Fruit fly (Drosophila melanogaster) whole organism, embryonic: ENCODE measurements around the gene Patj.

Source experiments
- C15 ChIP-seq: fragments of 200-800 bp; sonication (Bioruptor generic); IDR thresholded peaks from 3 replicates; pipeline ENCODE4 v1.3.6; 2022; ENCODE audit warnings: missing biosample characterization, missing genetic modification characterization
- CG11695 ChIP-seq: fragments of 200-800 bp; sonication (Bioruptor generic); IDR thresholded peaks from 3 replicates; pipeline ENCODE4 v1.3.6; 2022; ENCODE audit warnings: missing biosample characterization, missing genetic modification characterization
- CG12236 ChIP-seq: fragments of 200-800 bp; sonication (Bioruptor generic); optimal IDR thresholded peaks from 2 replicates; lab custom pipeline; 2016; ENCODE audit warnings: missing biosample characterization, missing genetic modification characterization
- CG1602 ChIP-seq: fragments of 200-800 bp; sonication (Bioruptor generic); optimal IDR thresholded peaks from 3 replicates; lab custom pipeline; 2016; ENCODE audit warnings: missing biosample characterization, missing genetic modification characterization
- CG1603 ChIP-seq: fragments of 200-800 bp; sonication (Bioruptor generic); optimal IDR thresholded peaks from 2 replicates; lab custom pipeline; 2019; ENCODE audit warnings: missing biosample characterization, mild to moderate bottlenecking, missing genetic modification characterization, moderate library complexity
- CG17829 ChIP-seq: fragments of 200-800 bp; optimal IDR thresholded peaks from 2 replicates; lab custom pipeline; 2019; ENCODE audit warnings: missing biosample characterization, mild to moderate bottlenecking, missing genetic modification characterization, moderate library complexity
- CG18476 ChIP-seq: fragments of 200-800 bp; sonication (Bioruptor generic); optimal IDR thresholded peaks from 2 replicates; lab custom pipeline; 2016; ENCODE audit warnings: missing biosample characterization, mild to moderate bottlenecking, missing genetic modification characterization
- CG2889 ChIP-seq: fragments of 200-800 bp; sonication (Bioruptor generic); IDR thresholded peaks from 3 replicates; pipeline ENCODE4 v1.3.6; 2022; ENCODE audit warnings: missing biosample characterization, missing genetic modification characterization
- CG33213 ChIP-seq: fragments of 200-800 bp; sonication (Bioruptor generic); optimal IDR thresholded peaks from 3 replicates; lab custom pipeline; 2016; ENCODE audit warnings: missing biosample characterization, missing genetic modification characterization
- CG4707 ChIP-seq: fragments of 200-800 bp; sonication (Bioruptor generic); optimal IDR thresholded peaks from 2 replicates; lab custom pipeline; 2018; ENCODE audit warnings: missing biosample characterization, mild to moderate bottlenecking, missing genetic modification characterization, moderate library complexity
- CG6175 ChIP-seq: fragments of 200-800 bp; sonication (Bioruptor generic); IDR thresholded peaks from 3 replicates; pipeline ENCODE4 v1.3.6; 2022; ENCODE audit warnings: missing biosample characterization, missing genetic modification characterization
- CG6813 ChIP-seq: fragments of 200-800 bp; sonication (Bioruptor generic); optimal IDR thresholded peaks from 2 replicates; lab custom pipeline; 2017; ENCODE audit warnings: missing biosample characterization, missing genetic modification characterization, mild to moderate bottlenecking, moderate library complexity, missing genetic modification reagents
- CG8290 ChIP-seq, 3 experiments: fragments of 200-800 bp; sonication (Bioruptor generic); optimal IDR thresholded peaks; 2 replicates each; lab custom pipeline; 2016 to 2019; ENCODE audit warnings: missing biosample characterization in 3 of 3, missing genetic modification characterization in 3 of 3, mild to moderate bottlenecking in 2 of 3, moderate library complexity in 1 of 3
- CG8359 ChIP-seq: fragments of 200-800 bp; sonication (Bioruptor generic); optimal IDR thresholded peaks from 2 replicates; lab custom pipeline; 2017; ENCODE audit warnings: missing biosample characterization, mild to moderate bottlenecking, missing genetic modification characterization, borderline replicate concordance
- CTCF ChIP-seq: fragments of 200-800 bp; sonication (Bioruptor generic); optimal IDR thresholded peaks from 2 replicates; lab custom pipeline; 2017; ENCODE audit warnings: missing biosample characterization, mild to moderate bottlenecking, missing genetic modification characterization, moderate library complexity
- CkIIα-i1 ChIP-seq: fragments of 200-800 bp; sonication (Bioruptor generic); IDR thresholded peaks from 2 replicates; pipeline ENCODE4 v1.3.6; 2022; ENCODE audit warnings: missing biosample characterization, missing genetic modification characterization
- ERR ChIP-seq: fragments of 200-800 bp; sonication (Bioruptor generic); optimal IDR thresholded peaks from 2 replicates; lab custom pipeline; 2016; ENCODE audit warnings: missing biosample characterization, missing genetic modification characterization
- Ets97D ChIP-seq: fragments of 200-800 bp; sonication (Bioruptor generic); optimal IDR thresholded peaks from 3 replicates; lab custom pipeline; 2016; ENCODE audit warnings: missing biosample characterization, missing genetic modification characterization
- Fer1 ChIP-seq: fragments of 200-800 bp; sonication (Bioruptor generic); optimal IDR thresholded peaks from 2 replicates; lab custom pipeline; 2017; ENCODE audit warnings: missing biosample characterization, mild to moderate bottlenecking, missing genetic modification characterization
- GATAe ChIP-seq: fragments of 200-800 bp; sonication (Bioruptor generic); conservative IDR thresholded peaks from 2 replicates; pipeline ENCODE4 v1.3.6; 2022; ENCODE audit warnings: missing biosample characterization, missing genetic modification characterization
- Hsf ChIP-seq: fragments of 200-800 bp; sonication (Bioruptor generic); optimal IDR thresholded peaks from 3 replicates; lab custom pipeline; 2016; ENCODE audit warnings: missing biosample characterization, missing genetic modification characterization
- MESR4 ChIP-seq: fragments of 200-800 bp; sonication (Bioruptor generic); optimal IDR thresholded peaks from 2 replicates; lab custom pipeline; 2018; ENCODE audit warnings: missing biosample characterization, mild to moderate bottlenecking, missing genetic modification characterization, moderate library complexity
- MTF-1 ChIP-seq: fragments of 200-800 bp; sonication (Bioruptor generic); optimal IDR thresholded peaks from 2 replicates; lab custom pipeline; 2018; ENCODE audit warnings: missing biosample characterization, mild to moderate bottlenecking, missing genetic modification characterization, borderline replicate concordance
- Nf-YB ChIP-seq: fragments of 200-800 bp; sonication (Bioruptor generic); optimal IDR thresholded peaks from 3 replicates; lab custom pipeline; 2019; ENCODE audit warnings: missing biosample characterization, mild to moderate bottlenecking, missing genetic modification characterization, moderate library complexity
- Opbp ChIP-seq: fragments of 200-800 bp; sonication (Bioruptor generic); IDR thresholded peaks from 3 replicates; pipeline ENCODE4 v1.3.6; 2022; ENCODE audit warnings: missing biosample characterization, missing genetic modification characterization; ENCODE audit not compliant: partially characterized antibody
- Six4 ChIP-seq: fragments of 200-800 bp; sonication (Bioruptor generic); optimal IDR thresholded peaks from 2 replicates; lab custom pipeline; 2016; ENCODE audit warnings: missing biosample characterization, missing genetic modification characterization
- Xbp1 ChIP-seq: fragments of 200-800 bp; sonication (Bioruptor generic); optimal IDR thresholded peaks from 3 replicates; lab custom pipeline; 2016; ENCODE audit warnings: missing biosample characterization, mild to moderate bottlenecking, missing genetic modification characterization
- YL-1 ChIP-seq: fragments of 200-800 bp; sonication (Bioruptor generic); optimal IDR thresholded peaks from 3 replicates; lab custom pipeline; 2017; ENCODE audit warnings: missing biosample characterization, mild to moderate bottlenecking, missing genetic modification characterization
- al ChIP-seq: fragments of 200-800 bp; sonication (Bioruptor generic); IDR thresholded peaks from 2 replicates; pipeline ENCODE4 v1.3.6; 2022; ENCODE audit warnings: missing biosample characterization, missing genetic modification characterization
- amos ChIP-seq: fragments of 200-800 bp; sonication (Bioruptor generic); IDR thresholded peaks from 2 replicates; pipeline ENCODE4 v1.3.6; 2022; ENCODE audit warnings: missing biosample characterization, missing genetic modification characterization; ENCODE audit not compliant: partially characterized antibody
- cg ChIP-seq: fragments of 200-800 bp; sonication (Bioruptor generic); optimal IDR thresholded peaks from 3 replicates; lab custom pipeline; 2019; ENCODE audit warnings: missing biosample characterization, mild to moderate bottlenecking, missing genetic modification characterization, moderate library complexity
- da ChIP-seq: fragments of 200-800 bp; sonication (Bioruptor generic); optimal IDR thresholded peaks from 2 replicates; lab custom pipeline; 2016; ENCODE audit warnings: missing biosample characterization, missing genetic modification characterization
- dmrt11E ChIP-seq: fragments of 200-800 bp; sonication (Bioruptor generic); optimal IDR thresholded peaks from 3 replicates; lab custom pipeline; 2018; ENCODE audit warnings: missing biosample characterization, mild to moderate bottlenecking, missing genetic modification characterization, moderate library complexity
- fru ChIP-seq: fragments of >200 bp; optimal IDR thresholded peaks from 2 replicates; lab custom pipeline; 2017
- her ChIP-seq: fragments of 200-800 bp; sonication (Bioruptor generic); optimal IDR thresholded peaks from 2 replicates; lab custom pipeline; 2016; ENCODE audit warnings: missing biosample characterization, missing genetic modification characterization
- kni ChIP-seq: fragments of 200-800 bp; sonication (Bioruptor generic); optimal IDR thresholded peaks from 3 replicates; lab custom pipeline; 2017; ENCODE audit warnings: mild to moderate bottlenecking, missing biosample characterization, missing genetic modification reagents, missing genetic modification characterization
- maf-S ChIP-seq: fragments of 200-800 bp; sonication (Bioruptor generic); optimal IDR thresholded peaks from 2 replicates; lab custom pipeline; 2016; ENCODE audit warnings: missing biosample characterization, missing genetic modification characterization
- mam ChIP-seq: fragments of 200-800 bp; sonication (Bioruptor generic); optimal IDR thresholded peaks from 3 replicates; lab custom pipeline; 2016; ENCODE audit warnings: missing biosample characterization, missing genetic modification characterization
- mirr ChIP-seq: fragments of 200-800 bp; sonication (Bioruptor generic); optimal IDR thresholded peaks from 3 replicates; lab custom pipeline; 2018; ENCODE audit warnings: missing biosample characterization, mild to moderate bottlenecking, missing genetic modification characterization
- nerfin-1 ChIP-seq: fragments of 200-800 bp; sonication (Bioruptor generic); optimal IDR thresholded peaks from 3 replicates; lab custom pipeline; 2019; ENCODE audit warnings: missing biosample characterization, mild to moderate bottlenecking, missing genetic modification characterization, moderate library complexity
- pb ChIP-seq: fragments of 200-800 bp; sonication (Bioruptor generic); optimal IDR thresholded peaks from 3 replicates; lab custom pipeline; 2016; ENCODE audit warnings: missing biosample characterization, missing genetic modification characterization
- pzg ChIP-seq: fragments of 200-800 bp; sonication (Bioruptor generic); optimal IDR thresholded peaks from 3 replicates; lab custom pipeline; 2018; ENCODE audit warnings: missing biosample characterization, mild to moderate bottlenecking, missing genetic modification characterization, moderate library complexity
- salm ChIP-seq: fragments of 200-800 bp; sonication (Bioruptor generic); optimal IDR thresholded peaks from 2 replicates; lab custom pipeline; 2018; ENCODE audit warnings: missing biosample characterization, mild to moderate bottlenecking, missing genetic modification characterization
- schlank ChIP-seq: fragments of 200-800 bp; sonication (Bioruptor generic); optimal IDR thresholded peaks from 2 replicates; lab custom pipeline; 2018; ENCODE audit warnings: missing biosample characterization, mild to moderate bottlenecking, missing genetic modification characterization
- so ChIP-seq: fragments of 200-800 bp; sonication (Bioruptor generic); IDR thresholded peaks from 3 replicates; pipeline ENCODE4 v1.3.6; 2022; ENCODE audit warnings: missing biosample characterization, missing genetic modification characterization
- ssp ChIP-seq: fragments of 200-800 bp; sonication (Bioruptor generic); IDR thresholded peaks from 2 replicates; pipeline ENCODE4 v1.3.6; 2022; ENCODE audit warnings: missing biosample characterization, missing genetic modification characterization
- stc ChIP-seq: fragments of 200-800 bp; sonication (Bioruptor generic); IDR thresholded peaks from 2 replicates; pipeline ENCODE4 v1.3.6; 2022; ENCODE audit warnings: missing biosample characterization, missing genetic modification characterization
- tio ChIP-seq: fragments of 200-800 bp; sonication (Bioruptor generic); optimal IDR thresholded peaks from 2 replicates; lab custom pipeline; 2017; ENCODE audit warnings: missing biosample characterization, missing genetic modification characterization, inconsistent platforms
- tna ChIP-seq: fragments of 200-800 bp; sonication (Bioruptor generic); IDR thresholded peaks from 2 replicates; pipeline ENCODE4 v1.3.6; 2022; ENCODE audit warnings: missing biosample characterization, missing genetic modification characterization; ENCODE audit not compliant: partially characterized antibody
- trem ChIP-seq: fragments of 200-800 bp; optimal IDR thresholded peaks from 3 replicates; lab custom pipeline; 2019; ENCODE audit warnings: missing biosample characterization, mild to moderate bottlenecking, missing genetic modification characterization, moderate library complexity
- vnd ChIP-seq: fragments of 200-800 bp; sonication (Bioruptor generic); IDR thresholded peaks from 3 replicates; pipeline ENCODE4 v1.3.6; 2022; ENCODE audit warnings: missing biosample characterization, missing genetic modification characterization; ENCODE audit not compliant: partially characterized antibody

Gene Patj

dm6 chr3L:1808631-1809030 lies 10.0 kb downstream of the Patj start (continued):
- peak; percentile 87 for TF ChIP-seq stc (GFP tag; lab: Robert Waterston, UW)
- peak; percentile 62 for TF ChIP-seq Nf-YB
- TF ChIP-seq so (GFP tag; lab: Robert Waterston, UW), result peak; percentile 93
- peak; percentile 74 for TF ChIP-seq mirr (GFP tag; lab: Kevin White, UChicago)
- TF ChIP-seq pb (GFP tag; lab: Kevin White, UChicago), result peak; percentile 85
- peak; percentile 88 for TF ChIP-seq CG17829 (tag; lab: Kevin White, UChicago)
- TF ChIP-seq Opbp (GFP tag; lab: Robert Waterston, UW), result no peak
- TF ChIP-seq CG8290 (GFP tag; optimal IDR thresholded peaks at IDR 0.05; lab: Kevin White, UChicago), result peak; percentile 72
- TF ChIP-seq CG8290 (tag; optimal IDR thresholded peaks at IDR 0.05; lab: Kevin White, UChicago), result peak in 1 of 2 experiments; percentile 98
- peak; percentile 67; the same call in 1 of the 2 replicates for TF ChIP-seq GATAe (GFP tag; lab: Robert Waterston, UW)
- TF ChIP-seq CG33213, result peak; percentile 87
- TF ChIP-seq mam (GFP tag; lab: Kevin White, UChicago), result peak; percentile 87
- peak; percentile 82 for TF ChIP-seq ssp (GFP tag; lab: Robert Waterston, UW)
- TF ChIP-seq nerfin-1 (tag; lab: Kevin White, UChicago), result no peak
- peak; percentile 80 for TF ChIP-seq schlank
- peak; percentile 44 for TF ChIP-seq trem
- TF ChIP-seq CkIIα-i1 (GFP tag; lab: Robert Waterston, UW), result peak; percentile 75
- peak; percentile 14 for TF ChIP-seq pzg (GFP tag; lab: Kevin White, UChicago)
- TF ChIP-seq amos (GFP tag; lab: Robert Waterston, UW), result no peak
- TF ChIP-seq ERR (GFP tag; lab: Kevin White, UChicago), result peak; percentile 81
- no peak for TF ChIP-seq vnd (GFP tag; lab: Robert Waterston, UW)
- peak; percentile 88 for TF ChIP-seq Fer1 (GFP tag; lab: Kevin White, UChicago)
- peak; percentile 74 for TF ChIP-seq CG18476 (GFP tag; lab: Kevin White, UChicago)
- TF ChIP-seq CG1603 (tag; lab: Kevin White, UChicago), result peak; percentile 95
- TF ChIP-seq CG1602 (GFP tag; lab: Kevin White, UChicago), result peak; percentile 73
- TF ChIP-seq al (GFP tag; lab: Robert Waterston, UW), result peak; percentile 92
- TF ChIP-seq CG8359, result no peak
- TF ChIP-seq CG6813 (GFP tag; lab: Kevin White, UChicago), result peak; percentile 78
- peak; percentile 63 for TF ChIP-seq CG4707 (GFP tag; lab: Kevin White, UChicago)
- peak; percentile 10 for TF ChIP-seq YL-1 (GFP tag; lab: Kevin White, UChicago)
- peak; percentile 93 for TF ChIP-seq her (GFP tag; lab: Kevin White, UChicago)
- TF ChIP-seq fru, result no peak
- peak; percentile 67 for TF ChIP-seq Ets97D (GFP tag; lab: Kevin White, UChicago)
- TF ChIP-seq dmrt11E (tag; lab: Kevin White, UChicago), result peak; percentile 72
- TF ChIP-seq maf-S, result peak; percentile 88
- TF ChIP-seq Xbp1, result peak; percentile 91
- no peak for TF ChIP-seq tio (GFP tag; lab: Kevin White, UChicago)
- TF ChIP-seq tna, result no peak
- peak; percentile 92 for TF ChIP-seq CG11695
- peak; percentile 18 for TF ChIP-seq MESR4
- TF ChIP-seq MTF-1 (GFP tag; lab: Kevin White, UChicago), result peak; percentile 80
- peak; percentile 89 for TF ChIP-seq Six4 (GFP tag; lab: Kevin White, UChicago)
- peak; percentile 7 for TF ChIP-seq da (GFP tag; lab: Kevin White, UChicago)
- TF ChIP-seq C15, result peak; percentile 80; the same call in 2 of the 3 replicates
- TF ChIP-seq CG12236 (GFP tag; lab: Kevin White, UChicago), result peak; percentile 73
- TF ChIP-seq Hsf (GFP tag; lab: Kevin White, UChicago), result peak; percentile 89
- no peak for TF ChIP-seq kni (GFP tag; lab: Kevin White, UChicago)
- peak; percentile 46 for TF ChIP-seq CTCF (GFP tag; lab: Kevin White, UChicago)
- peak; percentile 86 for TF ChIP-seq CG6175 (GFP tag; lab: Robert Waterston, UW)
- peak; percentile 82 for TF ChIP-seq salm
- no peak for TF ChIP-seq cg (GFP tag; lab: Kevin White, UChicago)
- peak; percentile 84 for TF ChIP-seq CG2889 (GFP tag; lab: Robert Waterston, UW)
